Worm (Caenorhabditis elegans) whole organism, late embryonic: ENCODE results near the gene B0294.1.
A peak's percentile ranks its signal among the peaks of the same experiment; 100 is the strongest.

Experiments used
- C08G9.2 ChIP-seq: sonication (generic microtip); optimal IDR thresholded peaks from 2 replicates; lab custom pipeline; 2016; ENCODE audit warnings: mild to moderate bottlenecking, missing genetic modification characterization, moderate library complexity, missing compliant biosample characterization
- F13H6.1 ChIP-seq: sonication (generic microtip); optimal IDR thresholded peaks from 2 replicates; lab custom pipeline; 2016; ENCODE audit warnings: missing genetic modification characterization, missing compliant biosample characterization
- T23F11.4 ChIP-seq: fragments of 200-800 bp; sonication (Bioruptor generic); optimal IDR thresholded peaks from 2 replicates; lab custom pipeline; 2018; ENCODE audit warnings: mild to moderate bottlenecking, missing genetic modification characterization, missing compliant biosample characterization
- Y22D7AL.16 ChIP-seq: sonication (generic microtip); optimal IDR thresholded peaks from 2 replicates; lab custom pipeline; 2016; ENCODE audit warnings: missing genetic modification characterization, missing compliant biosample characterization
- ceh-14 ChIP-seq: sonication (generic microtip); optimal IDR thresholded peaks from 2 replicates; lab custom pipeline; 2016; ENCODE audit warnings: missing genotype, missing genetic modification characterization, missing compliant biosample characterization
- ceh-18 ChIP-seq: sonication (generic microtip); optimal IDR thresholded peaks from 2 replicates; lab custom pipeline; 2016; ENCODE audit warnings: missing genetic modification characterization, missing compliant biosample characterization
- ceh-19 ChIP-seq: fragments of 200-800 bp; sonication (Bioruptor generic); optimal IDR thresholded peaks from 2 replicates; lab custom pipeline; 2018; ENCODE audit warnings: mild to moderate bottlenecking, missing genetic modification characterization, missing compliant biosample characterization
- ceh-2 ChIP-seq: sonication (generic microtip); optimal IDR thresholded peaks from 2 replicates; lab custom pipeline; 2016; ENCODE audit warnings: missing genotype, missing genetic modification characterization, missing compliant biosample characterization
- ceh-24 ChIP-seq: sonication (generic microtip); optimal IDR thresholded peaks from 2 replicates; lab custom pipeline; 2016; ENCODE audit warnings: mild to moderate bottlenecking, missing genetic modification characterization, missing compliant biosample characterization
- ceh-30 ChIP-seq: fragments of 150-350 bp; optimal IDR thresholded peaks from 2 replicates; lab custom pipeline; 2014; ENCODE audit warnings: missing biosample characterization, missing genetic modification characterization
- ceh-31 ChIP-seq: sonication (generic microtip); optimal IDR thresholded peaks from 2 replicates; lab custom pipeline; 2016; ENCODE audit warnings: missing genetic modification characterization, missing compliant biosample characterization
- ceh-34 ChIP-seq: sonication (generic microtip); optimal IDR thresholded peaks from 2 replicates; lab custom pipeline; 2016; ENCODE audit warnings: mild to moderate bottlenecking, missing genetic modification characterization, missing compliant biosample characterization
- ceh-45 ChIP-seq: fragments of 200-800 bp; sonication (Bioruptor generic); IDR thresholded peaks from 2 replicates; pipeline ENCODE4 v1.3.6; 2022; ENCODE audit warnings: missing genetic modification reagents, missing genetic modification characterization, missing compliant biosample characterization
- che-1 ChIP-seq: sonication (generic microtip); optimal IDR thresholded peaks from 2 replicates; lab custom pipeline; 2016; ENCODE audit warnings: mild to moderate bottlenecking, missing genetic modification characterization, missing compliant biosample characterization
- dmd-4 ChIP-seq: sonication (generic microtip); optimal IDR thresholded peaks from 2 replicates; lab custom pipeline; 2016; ENCODE audit warnings: borderline replicate concordance, missing genetic modification characterization, missing compliant biosample characterization
- elt-2 ChIP-seq: sonication (generic microtip); optimal IDR thresholded peaks from 2 replicates; lab custom pipeline; 2016; ENCODE audit warnings: missing genetic modification reagents, missing genetic modification characterization, missing compliant biosample characterization
- ets-4 ChIP-seq: sonication (generic microtip); optimal IDR thresholded peaks from 2 replicates; lab custom pipeline; 2016; ENCODE audit warnings: missing genetic modification characterization, missing compliant biosample characterization
- eyg-1 ChIP-seq: sonication (generic microtip); optimal IDR thresholded peaks from 2 replicates; lab custom pipeline; 2016; ENCODE audit warnings: missing genotype, missing genetic modification characterization, missing compliant biosample characterization
- fax-1 ChIP-seq: sonication (generic microtip); optimal IDR thresholded peaks from 2 replicates; lab custom pipeline; 2016; ENCODE audit warnings: missing genotype, missing genetic modification characterization, missing compliant biosample characterization
- fkh-10 ChIP-seq: fragments of 150-350 bp; optimal IDR thresholded peaks from 2 replicates; lab custom pipeline; 2014; ENCODE audit warnings: missing biosample characterization, missing genetic modification reagents, missing genetic modification characterization
- fkh-6 ChIP-seq: sonication (generic microtip); optimal IDR thresholded peaks from 2 replicates; lab custom pipeline; 2016; ENCODE audit warnings: missing genetic modification characterization, missing compliant biosample characterization
- hlh-30 ChIP-seq: sonication (generic microtip); optimal IDR thresholded peaks from 2 replicates; lab custom pipeline; 2017; ENCODE audit warnings: antibody characterized with exemption, missing genetic modification characterization, missing compliant biosample characterization; ENCODE audit not compliant: insufficient read depth
- hlh-6 ChIP-seq: sonication (generic microtip); optimal IDR thresholded peaks from 2 replicates; lab custom pipeline; 2016; ENCODE audit warnings: missing genotype, missing genetic modification characterization, missing compliant biosample characterization
- lim-6 ChIP-seq: sonication (generic microtip); optimal IDR thresholded peaks from 2 replicates; lab custom pipeline; 2016; ENCODE audit warnings: missing genetic modification characterization, missing compliant biosample characterization
- lin-11 ChIP-seq: fragments of 200-800 bp; sonication (Bioruptor generic); optimal IDR thresholded peaks from 2 replicates; lab custom pipeline; 2018; ENCODE audit warnings: mild to moderate bottlenecking, missing genetic modification characterization, missing compliant biosample characterization
- nfya-1 ChIP-seq: sonication (generic microtip); optimal IDR thresholded peaks from 2 replicates; lab custom pipeline; 2017; ENCODE audit warnings: missing genetic modification characterization, mild to moderate bottlenecking, missing compliant biosample characterization, antibody characterized with exemption, moderate library complexity
- nhr-11 ChIP-seq: fragments of 150-350 bp; optimal IDR thresholded peaks from 2 replicates; lab custom pipeline; 2014; ENCODE audit warnings: missing biosample characterization, missing genetic modification characterization
- nhr-232 ChIP-seq: sonication (generic microtip); optimal IDR thresholded peaks from 2 replicates; lab custom pipeline; 2016; ENCODE audit warnings: missing genetic modification characterization, missing compliant biosample characterization
- npax-4 ChIP-seq: sonication (generic microtip); optimal IDR thresholded peaks from 2 replicates; lab custom pipeline; 2016; ENCODE audit warnings: missing genetic modification characterization, missing compliant biosample characterization
- pat-9 ChIP-seq: fragments of 200-800 bp; sonication (Bioruptor generic); optimal IDR thresholded peaks from 2 replicates; lab custom pipeline; 2018; ENCODE audit warnings: mild to moderate bottlenecking, missing genetic modification characterization, moderate library complexity, missing compliant biosample characterization
- pha-2 ChIP-seq: sonication (generic microtip); optimal IDR thresholded peaks from 2 replicates; lab custom pipeline; 2017; ENCODE audit warnings: mild to moderate bottlenecking, missing genetic modification characterization, missing compliant biosample characterization
- pha-4 ChIP-seq: fragments of 150-350 bp; optimal IDR thresholded peaks from 2 replicates; lab custom pipeline; 2018; ENCODE audit warnings: missing biosample characterization, missing genetic modification reagents, missing genetic modification characterization
- pqm-1 ChIP-seq: sonication (generic microtip); optimal IDR thresholded peaks from 2 replicates; lab custom pipeline; 2016; ENCODE audit warnings: missing genetic modification characterization, missing compliant biosample characterization
- ref-2 ChIP-seq: sonication (generic microtip); optimal IDR thresholded peaks from 2 replicates; lab custom pipeline; 2016; ENCODE audit warnings: missing genetic modification characterization, missing compliant biosample characterization
- rnt-1 ChIP-seq: sonication (generic microtip); optimal IDR thresholded peaks from 2 replicates; lab custom pipeline; 2016; ENCODE audit warnings: missing genetic modification characterization, missing compliant biosample characterization
- sdc-2 ChIP-seq: sonication (generic microtip); optimal IDR thresholded peaks from 2 replicates; lab custom pipeline; 2016; ENCODE audit warnings: missing genotype, missing genetic modification characterization, missing compliant biosample characterization
- sox-4 ChIP-seq: sonication (generic microtip); optimal IDR thresholded peaks from 2 replicates; lab custom pipeline; 2017; ENCODE audit warnings: mild to moderate bottlenecking, missing genetic modification characterization, inconsistent platforms, missing compliant biosample characterization
- syd-9 ChIP-seq: sonication (generic microtip); optimal IDR thresholded peaks from 2 replicates; lab custom pipeline; 2016; ENCODE audit warnings: mild to moderate bottlenecking, missing genetic modification characterization, moderate library complexity, missing compliant biosample characterization
- tbx-2 ChIP-seq: sonication (generic microtip); optimal IDR thresholded peaks from 2 replicates; lab custom pipeline; 2016; ENCODE audit warnings: missing genetic modification characterization, missing compliant biosample characterization
- tbx-7 ChIP-seq: sonication (generic microtip); optimal IDR thresholded peaks from 2 replicates; lab custom pipeline; 2016; ENCODE audit warnings: missing genotype, missing genetic modification characterization, missing compliant biosample characterization
- ttx-3 ChIP-seq: sonication (generic microtip); optimal IDR thresholded peaks from 2 replicates; lab custom pipeline; 2016; ENCODE audit warnings: missing genetic modification reagents, missing genetic modification characterization, missing compliant biosample characterization
- unc-42 ChIP-seq: sonication (generic microtip); optimal IDR thresholded peaks from 2 replicates; lab custom pipeline; 2016; ENCODE audit warnings: missing genotype, missing genetic modification characterization, missing compliant biosample characterization
- unc-55 ChIP-seq: sonication (generic microtip); optimal IDR thresholded peaks from 2 replicates; lab custom pipeline; 2017; ENCODE audit warnings: missing biosample characterization, missing genetic modification reagents, missing genetic modification characterization

The B0294.1 gene

ce11 chrX:1858616-1859015, 38.5 kb downstream of the B0294.1 start (continued):
- TF ChIP-seq syd-9 (tag; lab: Kevin White, UChicago): peak; percentile 65
- TF ChIP-seq sox-4 (tag; lab: Kevin White, UChicago): peak; percentile 76
- peak; percentile 67 for TF ChIP-seq ceh-19 (GFP tag; lab: Kevin White, UChicago)
- TF ChIP-seq tbx-2 (tag; lab: Kevin White, UChicago): peak; percentile 84
- TF ChIP-seq eyg-1 (tag; lab: Kevin White, UChicago): peak; percentile 72
- peak; percentile 82 for TF ChIP-seq fkh-6 (tag; lab: Kevin White, UChicago)
- TF ChIP-seq lim-6 (tag; lab: Kevin White, UChicago): peak; percentile 14
- no peak for TF ChIP-seq nhr-11 (tag; lab: Kevin White, UChicago)
- peak; percentile 30 for TF ChIP-seq npax-4
- TF ChIP-seq C08G9.2: peak; percentile 75
- peak; percentile 68 for TF ChIP-seq nhr-232
- no peak for TF ChIP-seq unc-55 (GFP tag; lab: Kevin White, UChicago)
- TF ChIP-seq fax-1: peak; percentile 64
- peak; percentile 1 for TF ChIP-seq hlh-30 (tag; lab: Kevin White, UChicago)
- TF ChIP-seq ceh-24: peak; percentile 6
- TF ChIP-seq unc-42 (tag; lab: Kevin White, UChicago): peak; percentile 5
- peak; percentile 88 for TF ChIP-seq hlh-6
- peak; percentile 72 for TF ChIP-seq pat-9 (tag; lab: Kevin White, UChicago)
- TF ChIP-seq fkh-10 (GFP tag; lab: Kevin White, UChicago): no peak
- TF ChIP-seq dmd-4 (tag; lab: Kevin White, UChicago): no peak
- peak; percentile 64 for TF ChIP-seq ceh-2 (tag; lab: Kevin White, UChicago)
- peak; percentile 37 for TF ChIP-seq tbx-7 (tag; lab: Kevin White, UChicago)
- TF ChIP-seq lin-11 (tag; lab: Kevin White, UChicago): peak; percentile 62
- TF ChIP-seq ets-4: no peak
- TF ChIP-seq T23F11.4 (GFP tag; lab: Kevin White, UChicago): peak; percentile 49
- TF ChIP-seq ceh-45 (GFP tag; lab: Robert Waterston, UW): peak; percentile 64; the same call in 1 of the 2 replicates
- TF ChIP-seq F13H6.1 (tag; lab: Kevin White, UChicago): peak; percentile 56
- peak; percentile 75 for TF ChIP-seq ref-2 (tag; lab: Kevin White, UChicago)
- TF ChIP-seq, all 69 proteins: peak for 53

DNA sequence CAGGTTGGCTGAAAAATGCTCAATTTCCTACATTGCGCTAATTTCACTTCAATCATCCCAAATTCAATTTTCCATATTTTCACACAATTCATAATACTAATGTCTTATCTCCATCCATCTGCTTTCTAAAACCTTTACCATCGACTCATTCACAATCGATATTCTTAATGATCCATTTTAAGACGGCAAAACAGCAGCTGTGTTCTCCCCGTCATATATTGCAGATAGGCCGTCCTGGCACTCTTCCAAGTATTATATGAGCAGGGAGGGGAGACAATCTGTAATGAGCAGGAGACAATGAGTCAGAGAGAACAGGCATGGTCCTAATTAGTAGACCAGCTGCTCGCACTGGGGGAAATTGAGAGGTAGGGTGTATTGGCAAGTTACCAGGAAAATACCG, 39.4 kb downstream of the B0294.1 start:
- TF ChIP-seq che-1: no peak

DNA sequence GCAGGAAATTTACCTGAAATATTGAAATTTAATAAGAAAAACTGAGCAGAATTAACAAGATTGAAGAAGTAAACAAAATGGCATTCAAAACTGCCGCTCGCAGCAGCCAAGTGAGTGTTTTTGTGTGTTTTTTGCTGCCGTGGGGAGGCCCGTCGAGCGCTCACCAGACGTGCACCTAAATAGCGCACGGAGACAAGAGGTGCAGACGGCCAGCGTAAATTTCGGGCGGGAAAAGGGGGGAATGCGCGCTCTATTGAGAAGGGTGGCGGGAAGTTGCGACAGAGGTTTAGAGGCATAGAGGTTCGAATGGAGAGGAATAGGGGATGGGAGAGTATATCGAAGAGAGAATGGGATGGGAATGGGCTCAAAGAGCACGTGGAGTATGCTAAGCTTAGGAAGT, 41.0 kb downstream of the B0294.1 start, which contains the start of gene ceh-39:
TSS of gene ceh-39 (minus strand) at position 13 of the 400 bp plus-strand sequence.
- peak; percentile 9 for TF ChIP-seq fkh-10 (GFP tag; lab: Kevin White, UChicago)
- TF ChIP-seq pqm-1 (tag; lab: Kevin White, UChicago): peak; percentile 22
- no peak for TF ChIP-seq ttx-3 (tag; lab: Kevin White, UChicago)
- TF ChIP-seq ceh-30: no peak
- no peak for TF ChIP-seq eyg-1 (tag; lab: Kevin White, UChicago)
- no peak for TF ChIP-seq ceh-24
- TF ChIP-seq ceh-2 (tag; lab: Kevin White, UChicago): peak; percentile 44
- TF ChIP-seq rnt-1 (tag; lab: Kevin White, UChicago): no peak
- peak; percentile 76 for TF ChIP-seq nfya-1
- TF ChIP-seq C08G9.2: peak; percentile 37
- TF ChIP-seq Y22D7AL.16 (tag; lab: Kevin White, UChicago): no peak
- peak; percentile 65 for TF ChIP-seq ceh-18 (tag; lab: Kevin White, UChicago)
- peak; percentile 20 for TF ChIP-seq T23F11.4 (GFP tag; lab: Kevin White, UChicago)
- TF ChIP-seq pha-4 (tag; lab: Kevin White, UChicago): no peak
- TF ChIP-seq ceh-34: peak; percentile 59
- TF ChIP-seq sdc-2 (tag; lab: Kevin White, UChicago): peak; percentile 94
- TF ChIP-seq pha-2 (tag; lab: Kevin White, UChicago): no peak
- TF ChIP-seq unc-55 (GFP tag; lab: Kevin White, UChicago): peak; percentile 55
- TF ChIP-seq ref-2 (tag; lab: Kevin White, UChicago): peak; percentile 74
- peak; percentile 16 for TF ChIP-seq ceh-14
- peak; percentile 70 for TF ChIP-seq unc-42 (tag; lab: Kevin White, UChicago)
- TF ChIP-seq fkh-6 (tag; lab: Kevin White, UChicago): peak; percentile 3
- TF ChIP-seq ceh-19 (GFP tag; lab: Kevin White, UChicago): peak; percentile 11
- TF ChIP-seq npax-4: no peak
- peak; percentile 84 for TF ChIP-seq ceh-31
- TF ChIP-seq hlh-30 (tag; lab: Kevin White, UChicago): peak; percentile 36
- peak; percentile 27 for TF ChIP-seq elt-2
- peak; percentile 66 for TF ChIP-seq tbx-2 (tag; lab: Kevin White, UChicago)
